In the genomic region with DNA sequence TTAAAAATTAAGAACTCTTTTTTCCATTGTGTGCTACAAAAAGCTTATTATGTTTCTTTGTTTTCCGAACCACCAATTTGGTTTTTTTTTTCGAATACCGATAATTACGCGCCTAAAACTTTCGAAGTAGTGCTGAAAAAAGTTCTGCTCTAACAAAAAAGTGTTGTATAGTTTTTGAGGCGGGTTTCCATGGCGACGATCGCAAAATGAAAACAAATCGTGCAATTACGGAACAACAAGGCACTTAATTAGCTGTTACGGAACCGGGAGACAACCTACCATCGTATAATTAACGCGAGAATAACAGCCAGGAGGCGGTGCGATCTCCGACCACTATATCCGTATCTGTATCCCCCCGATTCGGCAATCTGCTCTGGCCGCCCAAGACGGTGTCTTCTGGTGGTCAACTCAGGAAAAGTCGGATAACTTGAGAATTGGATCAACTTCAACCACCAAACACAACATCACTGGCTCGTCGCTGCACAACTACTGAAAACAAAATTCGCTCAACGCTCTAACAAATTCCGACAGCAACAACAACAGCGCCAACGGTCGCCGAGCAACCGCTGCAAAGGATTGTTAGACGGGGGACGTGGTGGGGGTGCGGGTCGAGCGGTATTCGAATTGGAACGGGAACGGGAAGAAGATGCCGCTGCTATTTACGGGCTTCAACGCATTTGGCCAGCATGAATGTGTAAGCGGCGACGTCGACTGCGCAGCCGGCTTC, we compare ENCODE assay signal across 1 fruit fly cellular context.
A peak's percentile ranks its signal among the peaks of the same experiment; 100 is the strongest.
TF ChIP-seq lines count a peak whose summit lies in the region.

A gene (plus strand): TSS at position 169 of the 727 bp plus-strand sequence.
A gene (minus strand): TSS at position 495 of the 727 bp plus-strand sequence.

TF ChIP-seq in whole organism, embryonic, 481 proteins besides CTCF, POLR2A, EP300 and RAD21 (continued from another document):
- TF ChIP-seq NFAT (GFP tag; IDR thresholded peaks at IDR 0.05; lab: Robert Waterston, UW) (peak; percentile 59; the same call in 1 of the 2 replicates), dm (GFP tag; optimal IDR thresholded peaks at IDR 0.05; lab: Kevin White, UChicago) (no peak), stwl (tag; optimal IDR thresholded peaks at IDR 0.05; lab: Kevin White, UChicago) (peak; percentile 36), Bdp1 (GFP tag; optimal IDR thresholded peaks at IDR 0.05; lab: Kevin White, UChicago) (no peak), Camta (GFP tag; optimal IDR thresholded peaks at IDR 0.05; lab: Kevin White, UChicago) (no peak), caup (GFP tag; optimal IDR thresholded peaks at IDR 0.05; lab: Kevin White, UChicago; ENCODE audit: severe bottlenecking) (no peak), CG6765 (GFP tag; optimal IDR thresholded peaks at IDR 0.05; lab: Kevin White, UChicago) (no peak), CG17568 (GFP tag; optimal IDR thresholded peaks at IDR 0.05; lab: Kevin White, UChicago) (no peak), CG12659 (GFP tag; optimal IDR thresholded peaks at IDR 0.05; lab: Kevin White, UChicago) (no peak), Xbp1 (GFP tag; optimal IDR thresholded peaks at IDR 0.05; lab: Kevin White, UChicago) (no peak), CG1233 (GFP tag; optimal IDR thresholded peaks at IDR 0.05; lab: Kevin White, UChicago) (no peak)
